Worm (Caenorhabditis elegans): ENCODE data around the gene tif-1A.

The tif-1A gene

DNA sequence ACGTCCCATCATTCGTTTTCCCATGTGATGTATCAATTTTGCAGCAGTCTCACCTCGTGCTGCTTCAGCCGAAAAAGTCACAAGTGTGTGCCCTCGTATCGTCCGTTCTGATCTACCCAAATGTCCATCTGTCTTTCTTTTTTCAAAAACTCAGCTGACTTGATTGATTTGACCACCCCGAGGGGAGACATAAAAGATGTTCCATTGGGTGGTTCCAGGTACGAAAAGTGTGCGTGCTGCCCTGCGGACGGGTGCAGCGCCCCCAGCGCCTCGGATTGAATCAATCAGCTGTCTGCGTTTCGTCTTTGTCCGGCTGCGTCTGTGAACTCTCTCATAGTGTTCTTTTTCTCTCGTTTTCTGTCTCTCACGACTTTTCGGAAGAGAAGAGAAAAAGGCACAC, 50.7 kb downstream of the tif-1A start:
- TF ChIP-seq dpl-1 (GFP tag; optimal IDR thresholded peaks at IDR 0.05) (no peak), lin-13 (GFP tag; optimal IDR thresholded peaks at IDR 0.05) (no peak), lin-1 (GFP tag; IDR thresholded peaks at IDR 0.05) (no peak), madf-9 (GFP tag; conservative IDR thresholded peaks at IDR 0.05) (0 out of 2 replicates have a peak, but pooled peaks have one; percentile 33), skn-1 (tag; optimal IDR thresholded peaks at IDR 0.05) (no peak), tag-97 (GFP tag; IDR thresholded peaks at IDR 0.05) (no peak), aly-2 (tag; optimal IDR thresholded peaks at IDR 0.05) (no peak), unc-62 (GFP tag; optimal IDR thresholded peaks at IDR 0.05 in 1 of 2) (peak in 1 of 2 experiments; percentile 100), unc-62 (tag; optimal IDR thresholded peaks at IDR 0.05) (no peak), dve-1 (tag; optimal IDR thresholded peaks at IDR 0.05; ENCODE audit: insufficient read depth) (peak; percentile 72), cey-2 (tag; optimal IDR thresholded peaks at IDR 0.05; ENCODE audit: borderline replicate concordance, insufficient read depth) (peak; percentile 25), zip-2 (tag; optimal IDR thresholded peaks at IDR 0.05) (no peak), php-3 (GFP tag; IDR thresholded peaks at IDR 0.05) (no peak), daf-16 (GFP tag; optimal IDR thresholded peaks at IDR 0.05) (no peak), daf-16 (tag; optimal IDR thresholded peaks at IDR 0.05) (peak; percentile 34), nhr-11 (tag; optimal IDR thresholded peaks at IDR 0.05) (peak; percentile 43), fkh-10 (GFP tag; optimal IDR thresholded peaks at IDR 0.05) (no peak), daf-19 (GFP tag; conservative IDR thresholded peaks at IDR 0.05) (no peak), hlh-11 (tag; optimal IDR thresholded peaks at IDR 0.05) (peak; percentile 93), saeg-2 (GFP tag; IDR thresholded peaks at IDR 0.05) (no peak), F37D6.2 (tag; optimal IDR thresholded peaks at IDR 0.05) (peak; percentile 9), nhr-111 (GFP tag; optimal IDR thresholded peaks at IDR 0.05) (no peak), fos-1 (tag; optimal IDR thresholded peaks at IDR 0.05) (no peak), sdz-12 (GFP tag; optimal IDR thresholded peaks at IDR 0.05) (no peak), ceh-44 (GFP tag; IDR thresholded peaks at IDR 0.05) (no peak), madf-5 (GFP tag; IDR thresholded peaks at IDR 0.05) (0 out of 4 replicates have a peak, but pooled peaks of 1 of the 2 experiments have one; percentile 49), vab-7 (GFP tag; IDR thresholded peaks at IDR 0.05) (no peak), lin-39 (tag; optimal IDR thresholded peaks at IDR 0.05) (peak; percentile 63), rbr-2 (tag; optimal IDR thresholded peaks at IDR 0.05) (peak; percentile 20), unc-39 (tag; optimal IDR thresholded peaks at IDR 0.05) (no peak), Y105C5A.15 (GFP tag; IDR thresholded peaks at IDR 0.05) (no peak), ces-1 (GFP tag; optimal IDR thresholded peaks at IDR 0.05) (no peak), daf-8 (GFP tag; IDR thresholded peaks at IDR 0.05) (no peak), lir-3 (tag; optimal IDR thresholded peaks at IDR 0.05) (no peak), ctbp-1 (GFP tag; IDR thresholded peaks at IDR 0.05) (peak; percentile 47; the same call in 1 of the 2 replicates), snpc-1.2 (GFP tag; IDR thresholded peaks at IDR 0.05) (no peak), nhr-102 (tag; optimal IDR thresholded peaks at IDR 0.05) (peak; percentile 36), gei-8 (GFP tag; optimal IDR thresholded peaks at IDR 0.05) (no peak), mxl-3 (GFP tag; optimal IDR thresholded peaks at IDR 0.05) (peak; percentile 75), F44E2.7 (GFP tag; IDR thresholded peaks at IDR 0.05) (no peak), zip-11 (GFP tag; IDR thresholded peaks at IDR 0.05) (no peak), hif-1 (tag; optimal IDR thresholded peaks at IDR 0.05) (peak in 1 of 2 experiments; percentile 80), nhr-48 (tag; optimal IDR thresholded peaks at IDR 0.05) (peak; percentile 93), ceh-28 (tag; optimal IDR thresholded peaks at IDR 0.05) (peak; percentile 2), lin-15B (tag; optimal IDR thresholded peaks at IDR 0.05) (no peak), ZK337.2 (GFP tag; IDR thresholded peaks at IDR 0.05) (no peak), set-16 (GFP tag; IDR thresholded peaks at IDR 0.05) (peak; percentile 74; the same call in 1 of the 2 replicates), pqm-1 (tag; optimal IDR thresholded peaks at IDR 0.05) (no peak), nhr-77 (tag; optimal IDR thresholded peaks at IDR 0.05) (peak; percentile 57), ceh-20 (GFP tag; IDR thresholded peaks at IDR 0.05) (peak; percentile 81), mdl-1 (tag; optimal IDR thresholded peaks at IDR 0.05) (peak; percentile 42 to 87), dmd-6 (GFP tag; IDR thresholded peaks at IDR 0.05) (peak; percentile 69)

Data from whole organism, L4 larva.